Fruit fly (Drosophila melanogaster) whole organism, wandering third instar larva: ENCODE results near the gene Alms1b.
A peak's percentile ranks its signal among the peaks of the same experiment; 100 is the strongest.

Experiments used
- CG32264 ChIP-seq: fragments of 200-800 bp; sonication (Bioruptor generic); optimal IDR thresholded peaks from 2 replicates; lab custom pipeline; 2016; ENCODE audit warnings: missing biosample characterization, missing genetic modification characterization
- CG9705 ChIP-seq: fragments of 200-800 bp; sonication (Bioruptor generic); optimal IDR thresholded peaks from 2 replicates; lab custom pipeline; 2018; ENCODE audit warnings: missing biosample characterization, mild to moderate bottlenecking, missing genetic modification characterization
- CrebA ChIP-seq: fragments of 200-800 bp; sonication (Bioruptor generic); optimal IDR thresholded peaks from 2 replicates; lab custom pipeline; 2016; ENCODE audit warnings: missing biosample characterization, mild to moderate bottlenecking, missing genetic modification characterization, borderline replicate concordance
- Dfd ChIP-seq: fragments of >200 bp; optimal IDR thresholded peaks from 2 replicates; lab custom pipeline; 2017; ENCODE audit warnings: missing biosample characterization, missing genetic modification characterization
- HLH106 ChIP-seq: fragments of 200-800 bp; optimal IDR thresholded peaks from 3 replicates; lab custom pipeline; 2019; ENCODE audit warnings: missing biosample characterization, mild to moderate bottlenecking, missing genetic modification characterization, moderate library complexity
- Hnf4 ChIP-seq: fragments of 200-800 bp; sonication (Bioruptor generic); optimal IDR thresholded peaks from 2 replicates; lab custom pipeline; 2016; ENCODE audit warnings: missing biosample characterization, mild to moderate bottlenecking, missing genetic modification characterization
- Jra ChIP-seq: sonication (Bioruptor generic); optimal IDR thresholded peaks from 2 replicates; lab custom pipeline; 2016; ENCODE audit warnings: missing biosample characterization, missing genetic modification characterization
- Mio ChIP-seq: sonication (Bioruptor generic); optimal IDR thresholded peaks from 2 replicates; lab custom pipeline; 2016; ENCODE audit warnings: missing biosample characterization, missing genetic modification characterization
- N ChIP-seq: fragments of >200 bp; optimal IDR thresholded peaks from 2 replicates; lab custom pipeline; 2018; ENCODE audit warnings: missing biosample characterization, missing external identifiers, missing genetic modification characterization
- Rel ChIP-seq, 2 experiments: fragments of 200-800 bp; sonication (Bioruptor generic) in 1 of 2; optimal IDR thresholded peaks; 2 replicates in 1 of 2; 3 replicates in 1 of 2; lab custom pipeline; 2016 to 2019; ENCODE audit warnings: mild to moderate bottlenecking in 2 of 2, missing biosample characterization in 2 of 2, missing genetic modification characterization in 2 of 2, moderate library complexity in 1 of 2
- Sp1 ChIP-seq: fragments of 200-800 bp; sonication (Bioruptor generic); optimal IDR thresholded peaks from 3 replicates; lab custom pipeline; 2019; ENCODE audit warnings: missing biosample characterization, mild to moderate bottlenecking, missing genetic modification characterization, moderate library complexity
- Vsx2 ChIP-seq: fragments of 200-300, 225-300 bp; sonication (Bioruptor generic); optimal IDR thresholded peaks from 2 replicates; lab custom pipeline; 2018; ENCODE audit warnings: missing biosample characterization, missing genetic modification characterization; ENCODE audit not compliant: partially characterized antibody
- br ChIP-seq: fragments of 200-800 bp; sonication (Bioruptor generic); optimal IDR thresholded peaks from 2 replicates; lab custom pipeline; 2016; ENCODE audit warnings: missing biosample characterization, missing genetic modification characterization
- brk ChIP-seq: fragments of 200-800 bp; sonication (Bioruptor generic); optimal IDR thresholded peaks from 2 replicates; lab custom pipeline; 2016; ENCODE audit warnings: missing biosample characterization, mild to moderate bottlenecking, missing genetic modification characterization
- dl ChIP-seq, 2 experiments: fragments of 175-275, 200-275 bp in 1 of 2; fragments of 200-275 bp in 1 of 2; sonication (Bioruptor generic); optimal IDR thresholded peaks; lab custom pipeline; 2018; ENCODE audit warnings: mild to moderate bottlenecking in 2 of 2, missing biosample characterization in 2 of 2, missing genetic modification characterization in 2 of 2, moderate library complexity in 2 of 2; ENCODE audit not compliant: partially characterized antibody in 2 of 2, insufficient read depth in 1 of 2
- dsf ChIP-seq: sonication (Bioruptor generic); optimal IDR thresholded peaks from 2 replicates; lab custom pipeline; 2016; ENCODE audit warnings: missing biosample characterization, missing genetic modification characterization, borderline replicate concordance
- foxo ChIP-seq, 2 experiments: fragments of 200-800 bp; sonication (Bioruptor generic); optimal IDR thresholded peaks; 2 replicates in 1 of 2; 3 replicates in 1 of 2; lab custom pipeline; 2016 to 2017; ENCODE audit warnings: missing biosample characterization in 2 of 2, missing genetic modification characterization in 2 of 2
- fru ChIP-seq: fragments of 200-800 bp; sonication (Bioruptor generic); optimal IDR thresholded peaks from 3 replicates; lab custom pipeline; 2016; ENCODE audit warnings: missing biosample characterization, mild to moderate bottlenecking, missing genetic modification characterization
- h ChIP-seq: fragments of 200-800 bp; sonication (Bioruptor generic); optimal IDR thresholded peaks from 3 replicates; lab custom pipeline; 2016; ENCODE audit warnings: missing biosample characterization, mild to moderate bottlenecking, missing genetic modification characterization
- lola ChIP-seq: fragments of >200 bp; optimal IDR thresholded peaks from 2 replicates; lab custom pipeline; 2017; ENCODE audit warnings: missing biosample characterization, missing genetic modification characterization
- pan ChIP-seq: fragments of >200 bp; optimal IDR thresholded peaks from 2 replicates; lab custom pipeline; 2017
- psq ChIP-seq: fragments of 200-800 bp; sonication (Bioruptor generic); optimal IDR thresholded peaks from 3 replicates; lab custom pipeline; 2017; ENCODE audit warnings: missing biosample characterization, mild to moderate bottlenecking, missing genetic modification characterization, moderate library complexity
- sage ChIP-seq: fragments of 200-800 bp; sonication (Bioruptor generic); optimal IDR thresholded peaks from 2 replicates; lab custom pipeline; 2016; ENCODE audit warnings: missing biosample characterization, mild to moderate bottlenecking, missing genetic modification characterization
- sv ChIP-seq: fragments of 200-800 bp; sonication (Bioruptor generic); optimal IDR thresholded peaks from 3 replicates; lab custom pipeline; 2016; ENCODE audit warnings: missing biosample characterization, missing genetic modification characterization
- tai ChIP-seq: sonication (Bioruptor generic); optimal IDR thresholded peaks from 2 replicates; lab custom pipeline; 2016; ENCODE audit warnings: missing biosample characterization, missing genetic modification characterization
- usp ChIP-seq: fragments of >200 bp; optimal IDR thresholded peaks from 2 replicates; lab custom pipeline; 2017; ENCODE audit warnings: missing biosample characterization, missing genetic modification characterization

Gene Alms1b

DNA sequence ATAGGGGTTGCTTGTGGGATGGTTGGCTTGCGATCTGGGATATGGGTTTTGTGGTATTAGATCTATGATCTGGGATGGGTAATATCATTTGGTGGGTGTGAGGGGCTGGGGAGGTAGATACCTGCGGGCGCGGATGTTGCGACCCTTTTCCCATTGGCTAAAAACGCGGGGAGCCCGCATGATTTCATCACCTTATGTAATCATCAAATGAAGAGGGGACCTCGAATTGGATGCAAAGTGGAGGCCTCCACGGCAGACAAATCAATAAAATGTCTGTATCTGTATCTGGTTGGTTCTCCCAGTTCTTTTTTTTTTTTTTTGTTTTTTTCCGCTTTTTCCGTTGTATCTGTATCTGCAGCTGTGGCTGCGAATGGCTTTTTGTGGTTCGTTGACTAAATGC, 41.8 kb downstream of the Alms1b start:
- TF ChIP-seq CG32264 (GFP tag; lab: Kevin White, UChicago) = no peak
- no peak for TF ChIP-seq usp (GFP tag; lab: Kevin White, UChicago)
- no peak for TF ChIP-seq CG9705
- TF ChIP-seq Mio = no peak
- TF ChIP-seq Jra (GFP tag; lab: Kevin White, UChicago) = no peak
- TF ChIP-seq sv (GFP tag; lab: Kevin White, UChicago) = no peak
- no peak for TF ChIP-seq Vsx2 (GFP tag; lab: Kevin White, UChicago)
- TF ChIP-seq N (GFP tag; lab: Kevin White, UChicago) = no peak
- no peak for TF ChIP-seq tai
- TF ChIP-seq Dfd (GFP tag; lab: Kevin White, UChicago) = no peak
- TF ChIP-seq sage = no peak
- no peak for TF ChIP-seq br (GFP tag; lab: Kevin White, UChicago)
- no peak for TF ChIP-seq psq (GFP tag; lab: Kevin White, UChicago)
- no peak for TF ChIP-seq Rel (GFP tag; optimal IDR thresholded peaks at IDR 0.05; lab: Kevin White, UChicago)
- TF ChIP-seq Rel (tag; optimal IDR thresholded peaks at IDR 0.05; lab: Kevin White, UChicago) = no peak
- no peak for TF ChIP-seq dsf
- TF ChIP-seq pan = no peak
- no peak for TF ChIP-seq CrebA (GFP tag; lab: Kevin White, UChicago)

DNA sequence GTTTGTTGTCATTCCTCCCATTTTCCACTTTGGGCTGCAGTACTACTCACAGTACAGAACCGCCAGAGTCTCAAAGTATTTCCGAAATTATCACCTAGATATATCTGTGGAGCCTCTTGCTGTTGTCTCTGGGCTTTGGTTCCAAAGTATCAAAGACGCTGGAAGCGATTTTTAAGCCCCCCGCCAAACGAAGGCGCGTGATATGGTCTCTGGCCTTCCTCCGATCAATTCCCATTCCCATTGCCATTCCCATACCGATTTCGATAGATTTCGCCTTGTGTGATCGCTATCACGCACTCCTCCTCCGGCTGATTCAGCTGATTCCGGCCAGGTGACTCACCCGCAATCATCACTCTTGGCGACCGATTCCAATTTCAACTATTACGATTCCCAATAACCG, 43.2 kb downstream of the Alms1b start:
- TF ChIP-seq N (GFP tag; lab: Kevin White, UChicago) (no peak), pan (no peak), Hnf4 (GFP tag; lab: Kevin White, UChicago) (no peak), dl (GFP tag; optimal IDR thresholded peaks at IDR 0.05; lab: Kevin White, UChicago; ENCODE audit: insufficient read depth in 1 of 2, partially characterized antibody in 2 of 2) (no peak), brk (GFP tag; lab: Kevin White, UChicago) (no peak)

DNA sequence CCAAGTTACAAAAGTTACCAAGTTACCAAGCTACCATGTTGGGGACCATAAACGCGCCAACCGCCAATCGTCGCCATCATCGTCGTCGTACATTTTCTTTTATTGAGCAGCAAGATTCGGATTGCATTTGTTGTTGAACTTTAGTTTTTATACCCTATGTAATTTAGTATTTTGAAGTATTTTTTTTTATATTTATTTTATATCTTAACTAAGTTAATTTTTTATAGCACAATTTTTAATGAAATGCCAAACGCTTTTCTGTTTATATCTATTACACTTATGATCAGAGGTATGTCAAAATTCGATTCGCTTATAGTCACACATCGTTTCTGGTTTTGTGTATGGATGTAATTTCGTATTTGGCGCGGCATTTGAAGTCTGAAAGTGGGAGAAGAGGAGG, 48.3 kb downstream of the Alms1b start:
- TF ChIP-seq Sp1 = no peak
- TF ChIP-seq dl (GFP tag; optimal IDR thresholded peaks at IDR 0.05; lab: Kevin White, UChicago; ENCODE audit: insufficient read depth in 1 of 2, partially characterized antibody in 2 of 2) = no peak
- no peak for TF ChIP-seq Vsx2 (GFP tag; lab: Kevin White, UChicago)
- no peak for TF ChIP-seq lola (GFP tag; lab: Kevin White, UChicago)
- TF ChIP-seq h (GFP tag; lab: Kevin White, UChicago) = no peak
- no peak for TF ChIP-seq pan

DNA sequence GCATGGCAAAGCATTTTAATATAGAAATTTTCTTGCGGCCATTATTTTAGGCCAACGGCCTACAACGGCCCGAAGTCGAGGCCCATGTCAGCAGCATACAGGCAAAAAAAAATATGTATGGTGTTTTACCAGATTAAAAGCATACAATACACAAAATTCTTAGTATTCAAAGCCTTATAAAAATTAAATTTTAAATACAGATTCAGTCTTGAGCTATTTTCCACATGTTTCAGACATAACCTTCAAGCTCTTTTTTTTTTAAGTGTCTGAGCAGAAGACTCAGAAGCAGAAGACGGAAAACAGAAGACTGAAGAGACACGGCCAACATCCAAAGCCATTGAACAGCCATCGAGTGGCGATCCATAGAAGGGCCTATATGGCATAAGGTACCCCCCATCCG, 49.0 kb downstream of the Alms1b start:
- TF ChIP-seq foxo (GFP tag; optimal IDR thresholded peaks at IDR 0.05; lab: Kevin White, UChicago) = peak in 1 of 2 experiments; percentile 28
- TF ChIP-seq CG32264 (GFP tag; lab: Kevin White, UChicago) = no peak
- peak; percentile 13 for TF ChIP-seq fru (GFP tag; lab: Kevin White, UChicago)
- TF ChIP-seq CrebA (GFP tag; lab: Kevin White, UChicago) = no peak
- no peak for TF ChIP-seq HLH106 (tag; lab: Kevin White, UChicago)
- TF ChIP-seq br (GFP tag; lab: Kevin White, UChicago) = no peak
- peak; percentile 3 for TF ChIP-seq h (GFP tag; lab: Kevin White, UChicago)
